2 fruit fly cellular contexts compared by ENCODE assay signal in the genomic region with DNA sequence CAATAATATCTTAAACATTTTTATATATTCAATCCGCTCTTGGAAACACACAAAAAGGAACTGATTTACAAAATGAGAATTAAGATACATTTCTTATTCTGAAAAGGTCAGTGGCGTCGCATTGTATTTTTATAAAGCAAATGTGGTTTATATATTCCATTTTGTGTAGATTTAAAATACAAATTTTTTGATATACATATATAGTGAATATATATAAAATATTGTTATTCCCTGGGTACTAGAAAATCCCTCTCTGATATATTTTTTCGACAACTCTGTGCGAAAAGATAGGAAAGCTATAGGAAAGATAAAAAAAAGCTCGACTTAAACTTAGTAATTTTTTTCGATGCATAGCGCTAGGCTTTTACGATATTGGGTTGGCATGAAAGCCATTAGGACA.
A peak's percentile ranks its signal among the peaks of the same experiment; 100 is the strongest.
TF ChIP-seq lines count a peak whose summit lies in the region.

A gene (minus strand): TSS at position 45 of the 400 bp plus-strand sequence.

TF ChIP-seq in whole organism, embryonic, 481 proteins besides CTCF, POLR2A, EP300 and RAD21 (continued from another document):
- TF ChIP-seq CG4730 (GFP tag; IDR thresholded peaks at IDR 0.05; lab: Robert Waterston, UW) (no peak), CG14014 (GFP tag; IDR thresholded peaks at IDR 0.05; lab: Robert Waterston, UW) (no peak), chinmo (GFP tag; IDR thresholded peaks at IDR 0.05; lab: Robert Waterston, UW; ENCODE audit: partially characterized antibody) (no peak), CG15073 (GFP tag; optimal IDR thresholded peaks at IDR 0.05; lab: Kevin White, UChicago) (no peak)

TF ChIP-seq in whole organism, prepupa, 60 proteins besides CTCF, POLR2A, EP300 and RAD21 (continued from another document):
- peak; percentile 38 for TF ChIP-seq CG8632 (GFP tag; optimal IDR thresholded peaks at IDR 0.05; lab: Kevin White, UChicago)
- no peak for TF ChIP-seq Eip75B (GFP tag; optimal IDR thresholded peaks at IDR 0.05; lab: Kevin White, UChicago)
- no peak for TF ChIP-seq CG6163 (GFP tag; IDR thresholded peaks at IDR 0.05; lab: Robert Waterston, UW)
- no peak for TF ChIP-seq ss (GFP tag; optimal IDR thresholded peaks at IDR 0.05; lab: Kevin White, UChicago)
- TF ChIP-seq svp (GFP tag; lab: Kevin White, UChicago) = peak; percentile 57
- no peak for TF ChIP-seq Sox102F (GFP tag; optimal IDR thresholded peaks at IDR 0.05; lab: Kevin White, UChicago)
- TF ChIP-seq fd85E (GFP tag; optimal IDR thresholded peaks at IDR 0.05; lab: Kevin White, UChicago) = no peak
- peak; percentile 35 for TF ChIP-seq CG6792 (GFP tag; optimal IDR thresholded peaks at IDR 0.05; lab: Kevin White, UChicago)
- TF ChIP-seq CG3919 (GFP tag; optimal IDR thresholded peaks at IDR 0.05; lab: Kevin White, UChicago) = peak; percentile 3
- no peak for TF ChIP-seq CG9139 (GFP tag; optimal IDR thresholded peaks at IDR 0.05; lab: Kevin White, UChicago)
- TF ChIP-seq CG8119 (GFP tag; IDR thresholded peaks at IDR 0.05; lab: Robert Waterston, UW) = peak; percentile 73
- no peak for TF ChIP-seq CG8319 (GFP tag; optimal IDR thresholded peaks at IDR 0.05; lab: Kevin White, UChicago)
- peak; percentile 10 for TF ChIP-seq pdm3 (GFP tag; optimal IDR thresholded peaks at IDR 0.05; lab: Kevin White, UChicago)
- no peak for TF ChIP-seq CG32006 (GFP tag; optimal IDR thresholded peaks at IDR 0.05; lab: Kevin White, UChicago)
- no peak for TF ChIP-seq spab (GFP tag; optimal IDR thresholded peaks at IDR 0.05; lab: Kevin White, UChicago)
- TF ChIP-seq acj6 (GFP tag; optimal IDR thresholded peaks at IDR 0.05; lab: Kevin White, UChicago) = peak; percentile 37
- TF ChIP-seq Met (GFP tag; optimal IDR thresholded peaks at IDR 0.05; lab: Kevin White, UChicago) = no peak
- TF ChIP-seq fkh (GFP tag; optimal IDR thresholded peaks at IDR 0.05; lab: Kevin White, UChicago) = no peak
- no peak for TF ChIP-seq Sox14 (GFP tag; optimal IDR thresholded peaks at IDR 0.05; lab: Kevin White, UChicago)
- no peak for TF ChIP-seq Blimp-1 (GFP tag; optimal IDR thresholded peaks at IDR 0.05; lab: Kevin White, UChicago)
- peak; percentile 81 for TF ChIP-seq CG15336 (GFP tag; IDR thresholded peaks at IDR 0.05; lab: Robert Waterston, UW)
TF ChIP-seq in whole organism, prepupa: peak in this region for 19.
